Worm (Caenorhabditis elegans): ENCODE measurements around the gene nas-39.
A peak's percentile ranks its signal among the peaks of the same experiment; 100 is the strongest.

DNA sequence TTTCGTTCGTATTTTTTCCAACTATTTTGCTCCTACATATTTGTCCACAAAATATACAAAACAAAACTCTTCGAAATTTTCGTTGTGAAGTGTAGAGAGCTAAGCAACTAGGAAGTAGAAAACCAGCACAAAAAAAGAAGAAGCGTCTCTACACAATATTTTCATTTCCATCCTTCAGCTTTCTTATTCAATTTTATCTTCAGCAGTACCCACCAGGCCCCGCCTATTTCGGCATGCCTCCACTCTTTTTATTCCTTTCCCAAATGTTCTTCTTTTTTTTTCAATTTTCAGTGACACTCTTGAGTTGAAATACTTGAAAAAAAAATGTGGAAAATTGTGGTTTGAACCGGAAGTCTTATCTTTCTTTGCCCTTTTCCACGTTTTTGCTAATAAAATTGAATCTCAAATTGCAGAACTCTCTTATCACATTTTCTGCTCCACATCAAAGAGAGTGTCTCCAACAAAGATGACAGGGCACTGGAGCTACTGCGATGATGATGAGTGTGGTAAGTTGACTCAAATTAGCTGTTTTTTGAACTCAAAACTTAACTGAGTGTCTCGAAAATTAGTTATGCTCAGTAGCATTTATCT is 30.4 kb downstream of the nas-39 start, which contains the start of gene cah-3:
- no peak for TF ChIP-seq unc-39 (tag; optimal IDR thresholded peaks at IDR 0.05)
- TF ChIP-seq unc-62 (GFP tag; optimal IDR thresholded peaks at IDR 0.05) = no peak
- peak; percentile 54 for TF ChIP-seq ces-1 (GFP tag; optimal IDR thresholded peaks at IDR 0.05)
- TF ChIP-seq pha-4 (tag; optimal IDR thresholded peaks at IDR 0.05) = no peak
- TF ChIP-seq sptf-1 (tag; optimal IDR thresholded peaks at IDR 0.05) = no peak
- TF ChIP-seq nhr-237 (tag; optimal IDR thresholded peaks at IDR 0.05) = no peak
- no peak for TF ChIP-seq nhr-76 (tag; optimal IDR thresholded peaks at IDR 0.05)
- TF ChIP-seq nhr-12 (tag; optimal IDR thresholded peaks at IDR 0.05) = no peak

Measured in whole organism, mixed stage, embryonic.